Fruit fly (Drosophila melanogaster) Kc167 (cell line): ENCODE data around the gene CG10560.

Experiments used
- Myc ChIP-seq: fragments of >200 bp; optimal IDR thresholded peaks from 2 replicates; lab custom pipeline; 2017; ENCODE audit warnings: missing external identifiers
- Sin3A ChIP-seq: fragments of >200 bp; optimal IDR thresholded peaks from 2 replicates; lab custom pipeline; 2018; ENCODE audit warnings: missing external identifiers
- psq ChIP-seq: fragments of >200 bp; optimal IDR thresholded peaks from 2 replicates; lab custom pipeline; 2017; ENCODE audit warnings: missing external identifiers

DNA sequence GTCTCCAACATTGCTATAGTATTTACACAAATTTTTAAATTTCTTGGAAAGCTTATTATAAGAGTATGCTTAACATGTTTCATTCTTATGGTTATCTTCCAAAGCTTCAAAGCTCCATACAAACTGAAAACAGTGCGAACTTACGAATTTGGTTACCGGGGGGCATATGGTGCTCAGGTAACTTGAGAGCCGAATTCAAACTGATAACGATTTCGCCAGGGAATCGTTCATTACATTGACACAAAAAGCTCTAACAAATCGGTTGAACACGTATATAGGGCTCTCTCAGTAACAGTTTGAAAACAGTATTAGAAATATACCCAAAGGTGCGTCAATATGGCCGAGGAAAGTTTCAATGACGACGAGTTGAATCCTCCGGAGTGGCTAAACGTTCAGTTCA, 19.3 kb downstream of the CG10560 start, which contains the start of gene CG13659:
- TF ChIP-seq Myc (lab: Kevin White, UChicago) = no peak
- no peak for TF ChIP-seq psq (lab: Kevin White, UChicago)
- no peak for TF ChIP-seq Sin3A (lab: Kevin White, UChicago)
